Worm (Caenorhabditis elegans) whole organism, young adult: ENCODE results near the gene ins-15.

Experiments used
- B0019.2 ChIP-seq: fragments of 200-800 bp; sonication (Bioruptor generic); conservative IDR thresholded peaks from 2 replicates; pipeline ENCODE4 v1.3.6; 2022; ENCODE audit warnings: missing genetic modification reagents, missing genetic modification characterization, missing compliant biosample characterization
- B0261.1 ChIP-seq: sonication (generic microtip); optimal IDR thresholded peaks from 2 replicates; lab custom pipeline; 2016; ENCODE audit warnings: mild to moderate bottlenecking, missing genetic modification characterization, moderate library complexity, missing compliant biosample characterization
- C06A6.2 ChIP-seq: fragments of 200-800 bp; sonication (Bioruptor generic); conservative IDR thresholded peaks from 2 replicates; pipeline ENCODE4 v1.3.6; 2022; ENCODE audit warnings: missing genetic modification characterization, missing compliant biosample characterization
- D2030.7 ChIP-seq: fragments of 200-800 bp; sonication (Bioruptor generic); IDR thresholded peaks from 2 replicates; pipeline ENCODE4 v1.3.6; 2022; ENCODE audit warnings: missing genetic modification reagents, missing genetic modification characterization, missing compliant biosample characterization
- F37B4.10 ChIP-seq: fragments of 200-800 bp; sonication (Bioruptor generic); IDR thresholded peaks from 2 replicates; pipeline ENCODE4 v1.3.6; 2022; ENCODE audit warnings: missing genetic modification characterization, missing compliant biosample characterization
- F52B5.7 ChIP-seq: sonication (generic microtip); optimal IDR thresholded peaks from 2 replicates; lab custom pipeline; 2016; ENCODE audit warnings: mild to moderate bottlenecking, missing genetic modification characterization, missing compliant biosample characterization
- F55B11.4 ChIP-seq: sonication (generic microtip); optimal IDR thresholded peaks from 2 replicates; lab custom pipeline; 2016; ENCODE audit warnings: missing compliant biosample characterization, missing genetic modification characterization, borderline replicate concordance; ENCODE audit not compliant: insufficient read depth
- F57C9.4 ChIP-seq: sonication (generic microtip); optimal IDR thresholded peaks from 2 replicates; lab custom pipeline; 2017; ENCODE audit warnings: mild to moderate bottlenecking, missing genetic modification characterization, missing compliant biosample characterization
- K12H6.12 ChIP-seq: fragments of 200-800 bp; sonication (Bioruptor generic); optimal IDR thresholded peaks from 2 replicates; lab custom pipeline; 2018; ENCODE audit warnings: mild to moderate bottlenecking, missing genetic modification characterization, missing compliant biosample characterization
- T26A5.8 ChIP-seq: sonication (generic microtip); optimal IDR thresholded peaks from 2 replicates; lab custom pipeline; 2016; ENCODE audit warnings: missing genetic modification characterization, missing compliant biosample characterization
- Y56A3A.18 ChIP-seq: fragments of 200-800 bp; sonication (Bioruptor generic); IDR thresholded peaks from 2 replicates; pipeline ENCODE4 v1.3.6; 2022; ENCODE audit warnings: missing genetic modification reagents, missing genetic modification characterization, missing compliant biosample characterization
- Y95B8A.8 ChIP-seq: fragments of 200-800 bp; sonication (Bioruptor generic); IDR thresholded peaks from 2 replicates; pipeline ENCODE4 v1.3.6; 2022; ENCODE audit warnings: missing genetic modification reagents, missing genetic modification characterization, missing compliant biosample characterization
- ZK185.1 ChIP-seq: sonication (generic microtip); optimal IDR thresholded peaks from 2 replicates; lab custom pipeline; 2016; ENCODE audit warnings: mild to moderate bottlenecking, missing genetic modification characterization, missing compliant biosample characterization; ENCODE audit not compliant: poor library complexity, severe bottlenecking
- attf-3 ChIP-seq: fragments of 200-800 bp; sonication (Bioruptor generic); conservative IDR thresholded peaks from 2 replicates; pipeline ENCODE4 v1.3.6; 2022; ENCODE audit warnings: missing genetic modification reagents, missing genetic modification characterization, missing compliant biosample characterization
- attf-5 ChIP-seq: fragments of 200-800 bp; sonication (Bioruptor generic); optimal IDR thresholded peaks from 2 replicates; lab custom pipeline; 2018; ENCODE audit warnings: mild to moderate bottlenecking, missing genetic modification characterization, missing compliant biosample characterization
- ccch-3 ChIP-seq: fragments of 200-800 bp; sonication (Bioruptor generic); optimal IDR thresholded peaks from 2 replicates; lab custom pipeline; 2018; ENCODE audit warnings: mild to moderate bottlenecking, missing genetic modification characterization, missing compliant biosample characterization
- cebp-1 ChIP-seq, 2 experiments: fragments of 200-800 bp in 1 of 2; sonication (Bioruptor generic) in 1 of 2; sonication (generic microtip) in 1 of 2; IDR thresholded peaks in 1 of 2; optimal IDR thresholded peaks in 1 of 2; 2 replicates each; pipeline versions ENCODE4 v1.3.6 to Lab custom; 2017 to 2022; ENCODE audit warnings: missing compliant biosample characterization in 2 of 2, missing genetic modification characterization in 2 of 2, mild to moderate bottlenecking in 1 of 2, missing genetic modification reagents in 1 of 2, moderate library complexity in 1 of 2
- cebp-2 ChIP-seq: fragments of 200-800 bp; sonication (Bioruptor generic); IDR thresholded peaks from 2 replicates; pipeline ENCODE4 v1.3.6; 2022; ENCODE audit warnings: missing genetic modification characterization, missing compliant biosample characterization
- ceh-100 ChIP-seq: fragments of 200-800 bp; sonication (Bioruptor generic); IDR thresholded peaks from 2 replicates; pipeline ENCODE4 v1.3.6; 2022; ENCODE audit warnings: missing genetic modification reagents, missing genetic modification characterization, missing compliant biosample characterization
- ceh-27 ChIP-seq: fragments of 200-800 bp; sonication (Bioruptor generic); optimal IDR thresholded peaks from 2 replicates; lab custom pipeline; 2018; ENCODE audit warnings: mild to moderate bottlenecking, missing genetic modification characterization, moderate library complexity, missing compliant biosample characterization
- chd-7 ChIP-seq: sonication (generic microtip); optimal IDR thresholded peaks from 2 replicates; lab custom pipeline; 2016; ENCODE audit warnings: mild to moderate bottlenecking, missing genetic modification characterization, moderate library complexity, missing compliant biosample characterization
- dpff-1 ChIP-seq: sonication (generic microtip); optimal IDR thresholded peaks from 2 replicates; lab custom pipeline; 2017; ENCODE audit warnings: mild to moderate bottlenecking, missing genetic modification characterization, missing compliant biosample characterization
- egl-18 ChIP-seq: fragments of 200-800 bp; sonication (Bioruptor generic); IDR thresholded peaks from 2 replicates; pipeline ENCODE4 v1.3.6; 2022; ENCODE audit warnings: missing genetic modification reagents, missing genetic modification characterization, missing compliant biosample characterization
- egrh-3 ChIP-seq: fragments of 200-800 bp; sonication (Bioruptor generic); IDR thresholded peaks from 2 replicates; pipeline ENCODE4 v1.3.6; 2022; ENCODE audit warnings: missing genetic modification reagents, missing genetic modification characterization, missing compliant biosample characterization
- ekl-4 ChIP-seq: fragments of 200-800 bp; sonication (Bioruptor generic); IDR thresholded peaks from 2 replicates; pipeline ENCODE4 v1.3.6; 2022; ENCODE audit warnings: missing genetic modification reagents, missing genetic modification characterization, missing compliant biosample characterization
- fkh-3 ChIP-seq: sonication (generic microtip); optimal IDR thresholded peaks from 2 replicates; lab custom pipeline; 2016; ENCODE audit warnings: mild to moderate bottlenecking, missing genetic modification characterization, missing compliant biosample characterization
- him-1 ChIP-seq: sonication (generic microtip); optimal IDR thresholded peaks from 2 replicates; lab custom pipeline; 2016; ENCODE audit warnings: missing genotype, missing genetic modification reagents, missing genetic modification characterization, missing compliant biosample characterization
- hmg-1.2 ChIP-seq: fragments of 200-800 bp; sonication (Bioruptor generic); IDR thresholded peaks from 2 replicates; pipeline ENCODE4 v1.3.6; 2022; ENCODE audit warnings: missing genetic modification reagents, missing genetic modification characterization, missing compliant biosample characterization
- lag-1 ChIP-seq: fragments of 200-800 bp; sonication (Bioruptor generic); IDR thresholded peaks from 2 replicates; pipeline ENCODE4 v1.3.6; 2022; ENCODE audit warnings: missing genetic modification reagents, missing genetic modification characterization, missing compliant biosample characterization
- lin-26 ChIP-seq: fragments of 200-800 bp; sonication (Bioruptor generic); IDR thresholded peaks from 2 replicates; pipeline ENCODE4 v1.3.6; 2022; ENCODE audit warnings: missing genetic modification reagents, missing genetic modification characterization, missing compliant biosample characterization
- lin-54 ChIP-seq: fragments of 200-800 bp; sonication (Bioruptor generic); optimal IDR thresholded peaks from 2 replicates; lab custom pipeline; 2018; ENCODE audit warnings: mild to moderate bottlenecking, missing genetic modification characterization, missing compliant biosample characterization
- lsy-27 ChIP-seq: sonication (generic microtip); optimal IDR thresholded peaks from 2 replicates; lab custom pipeline; 2017; ENCODE audit warnings: missing genetic modification characterization, mild to moderate bottlenecking, missing compliant biosample characterization, antibody characterized with exemption, missing genotype, borderline replicate concordance; ENCODE audit not compliant: insufficient read depth
- madf-3 ChIP-seq: fragments of 200-800 bp; sonication (Bioruptor generic); IDR thresholded peaks from 2 replicates; pipeline ENCODE4 v1.3.6; 2022; ENCODE audit warnings: missing genetic modification reagents, missing genetic modification characterization, missing compliant biosample characterization
- mxl-1 ChIP-seq: sonication (generic microtip); optimal IDR thresholded peaks from 2 replicates; lab custom pipeline; 2016; ENCODE audit warnings: missing genetic modification characterization, missing compliant biosample characterization
- nfyb-1 ChIP-seq: fragments of 200-800 bp; sonication (Bioruptor generic); IDR thresholded peaks from 2 replicates; pipeline ENCODE4 v1.3.6; 2022; ENCODE audit warnings: missing genetic modification reagents, missing genetic modification characterization, missing compliant biosample characterization
- nhr-120 ChIP-seq: fragments of 200-800 bp; sonication (Bioruptor generic); IDR thresholded peaks from 2 replicates; pipeline ENCODE4 v1.3.6; 2022; ENCODE audit warnings: missing genetic modification characterization, missing compliant biosample characterization
- nhr-80 ChIP-seq: sonication (generic microtip); optimal IDR thresholded peaks from 2 replicates; lab custom pipeline; 2016; ENCODE audit warnings: missing genetic modification characterization, missing compliant biosample characterization
- rcor-1 ChIP-seq: fragments of 200-800 bp; sonication (Bioruptor generic); IDR thresholded peaks from 2 replicates; pipeline ENCODE4 v1.3.6; 2022; ENCODE audit warnings: missing genetic modification reagents, missing genetic modification characterization, missing compliant biosample characterization
- snpc-3.4 ChIP-seq: sonication (generic microtip); optimal IDR thresholded peaks from 2 replicates; lab custom pipeline; 2017; ENCODE audit warnings: missing genetic modification characterization, mild to moderate bottlenecking, missing compliant biosample characterization, antibody characterized with exemption, moderate library complexity, missing genotype, missing genetic modification reagents
- tbx-9 ChIP-seq: sonication (generic microtip); optimal IDR thresholded peaks from 2 replicates; lab custom pipeline; 2016; ENCODE audit warnings: borderline replicate concordance, missing genetic modification characterization, inconsistent platforms, missing compliant biosample characterization
- xnd-1 ChIP-seq: sonication (generic microtip); optimal IDR thresholded peaks from 2 replicates; lab custom pipeline; 2016; ENCODE audit warnings: missing genotype, missing genetic modification reagents, missing genetic modification characterization, missing compliant biosample characterization
- ztf-22 ChIP-seq: fragments of 200-800 bp; sonication (Bioruptor generic); optimal IDR thresholded peaks from 2 replicates; lab custom pipeline; 2018; ENCODE audit warnings: mild to moderate bottlenecking, missing genetic modification characterization, moderate library complexity, missing compliant biosample characterization
- ztf-3 ChIP-seq: fragments of 200-800 bp; sonication (Bioruptor generic); optimal IDR thresholded peaks from 2 replicates; lab custom pipeline; 2018; ENCODE audit warnings: mild to moderate bottlenecking, missing genetic modification characterization, missing compliant biosample characterization
- ztf-6 ChIP-seq: fragments of 200-800 bp; sonication (Bioruptor generic); IDR thresholded peaks from 2 replicates; pipeline ENCODE4 v1.3.6; 2022; ENCODE audit warnings: missing genetic modification reagents, missing genetic modification characterization, missing compliant biosample characterization

ins-15 gene

ce11 chrII:6752850-6753249 is 8.3 kb upstream of the ins-15 start, which contains the start of gene F41G3.21:
TSS of gene F41G3.21 (minus strand) at chrII:6752950.
- TF ChIP-seq chd-7 (tag; lab: Kevin White, UChicago) (no peak), F52B5.7 (tag; lab: Kevin White, UChicago) (no peak), K12H6.12 (tag; lab: Kevin White, UChicago) (no peak), cebp-1 (GFP tag; IDR thresholded peaks at IDR 0.05; lab: Robert Waterston, UW) (no peak), cebp-1 (tag; optimal IDR thresholded peaks at IDR 0.05; lab: Kevin White, UChicago) (no peak), xnd-1 (tag; lab: Kevin White, UChicago) (no peak)
- TF ChIP-seq, all 124 proteins: peak for 0

- TF ChIP-seq lag-1 (GFP tag; lab: Robert Waterston, UW) (no peak), D2030.7 (no peak), F37B4.10 (GFP tag; lab: Robert Waterston, UW) (no peak), cebp-2 (GFP tag; lab: Robert Waterston, UW) (no peak), Y95B8A.8 (GFP tag; lab: Robert Waterston, UW) (no peak), Y56A3A.18 (GFP tag; lab: Robert Waterston, UW) (no peak), B0261.1 (no peak), cebp-1 (GFP tag; IDR thresholded peaks at IDR 0.05; lab: Robert Waterston, UW) (no peak), cebp-1 (tag; optimal IDR thresholded peaks at IDR 0.05; lab: Kevin White, UChicago) (no peak), rcor-1 (GFP tag; lab: Robert Waterston, UW) (no peak), C06A6.2 (GFP tag; lab: Robert Waterston, UW) (no peak), lin-54 (GFP tag; lab: Kevin White, UChicago) (no peak), ztf-22 (GFP tag; lab: Kevin White, UChicago) (no peak), ekl-4 (no peak)
- TF ChIP-seq, all 124 proteins: peak for 0
Observed at ce11 chrII:6752027-6752426, 7.5 kb upstream of the ins-15 start, which contains the start of gene F41G3.19. TSS of gene F41G3.19 (minus strand) at chrII:6752127.

ce11 chrII:6750929-6751328 is 6.4 kb upstream of the ins-15 start, which contains the start of gene F41G3.20:
TSS of gene F41G3.20 (minus strand) at chrII:6751029.
- TF ChIP-seq lin-26 (no peak), F55B11.4 (no peak), him-1 (tag; lab: Kevin White, UChicago) (no peak), ZK185.1 (tag; lab: Kevin White, UChicago) (no peak), ccch-3 (GFP tag; lab: Kevin White, UChicago) (no peak), snpc-3.4 (tag; lab: Kevin White, UChicago) (no peak), egl-18 (GFP tag; lab: Robert Waterston, UW) (no peak), attf-5 (GFP tag; lab: Kevin White, UChicago) (no peak), tbx-9 (no peak), ztf-3 (GFP tag; lab: Kevin White, UChicago) (no peak), ceh-27 (GFP tag; lab: Kevin White, UChicago) (no peak), madf-3 (no peak), F57C9.4 (tag; lab: Kevin White, UChicago) (no peak), dpff-1 (tag; lab: Kevin White, UChicago) (no peak), xnd-1 (tag; lab: Kevin White, UChicago) (no peak), nhr-120 (GFP tag; lab: Robert Waterston, UW) (no peak), T26A5.8 (tag; lab: Kevin White, UChicago) (no peak)
- TF ChIP-seq, all 124 proteins: peak for 0

ce11 chrII:6749422-6749821 is 4.9 kb upstream of the ins-15 start, which contains the start of gene F41G3.10:
TSS of gene F41G3.10 (minus strand) at chrII:6749522.
- TF ChIP-seq nhr-80 (tag; lab: Kevin White, UChicago) (no peak), F37B4.10 (GFP tag; lab: Robert Waterston, UW) (no peak), egrh-3 (GFP tag; lab: Robert Waterston, UW) (no peak), lin-26 (no peak), B0261.1 (no peak), ztf-6 (GFP tag; lab: Robert Waterston, UW) (no peak), attf-3 (GFP tag; lab: Robert Waterston, UW) (no peak), fkh-3 (tag; lab: Kevin White, UChicago) (no peak), hmg-1.2 (GFP tag; lab: Robert Waterston, UW) (no peak), ceh-100 (GFP tag; lab: Robert Waterston, UW) (no peak), chd-7 (tag; lab: Kevin White, UChicago) (no peak), nfyb-1 (GFP tag; lab: Robert Waterston, UW) (no peak), B0019.2 (GFP tag; lab: Robert Waterston, UW) (no peak), mxl-1 (tag; lab: Kevin White, UChicago) (no peak), lsy-27 (tag; lab: Kevin White, UChicago) (no peak)
